Fruit fly (Drosophila melanogaster) whole organism, prepupa: Measurements from ENCODE around the gene CG32106.

ENCODE experiments used
- CG10631 ChIP-seq: fragments of 200-800 bp; sonication (Bioruptor generic); optimal IDR thresholded peaks from 2 replicates; lab custom pipeline; 2016; ENCODE audit warnings: missing biosample characterization, missing genetic modification characterization
- CG10669 ChIP-seq: fragments of 200-800 bp; sonication (Bioruptor generic); optimal IDR thresholded peaks from 3 replicates; lab custom pipeline; 2018; ENCODE audit warnings: missing biosample characterization, mild to moderate bottlenecking, missing genetic modification characterization, moderate library complexity
- CG11294 ChIP-seq: fragments of 200-800 bp; sonication (Bioruptor generic); IDR thresholded peaks from 2 replicates; pipeline ENCODE4 v1.3.6; 2022; ENCODE audit warnings: missing biosample characterization, missing genetic modification characterization
- CG11762 ChIP-seq: fragments of 200-800 bp; sonication (Bioruptor generic); optimal IDR thresholded peaks from 3 replicates; lab custom pipeline; 2016; ENCODE audit warnings: missing biosample characterization, missing genetic modification characterization; ENCODE audit not compliant: insufficient read depth
- CG11902 ChIP-seq: fragments of 200-800 bp; sonication (Bioruptor generic); optimal IDR thresholded peaks from 3 replicates; lab custom pipeline; 2016; ENCODE audit warnings: missing biosample characterization, missing genetic modification characterization
- CG15336 ChIP-seq: fragments of 200-800 bp; sonication (Bioruptor generic); IDR thresholded peaks from 2 replicates; pipeline ENCODE4 v1.3.6; 2022; ENCODE audit warnings: missing biosample characterization, missing genetic modification characterization
- CG1621 ChIP-seq: fragments of 200-800 bp; sonication (Bioruptor generic); optimal IDR thresholded peaks from 3 replicates; lab custom pipeline; 2018; ENCODE audit warnings: missing biosample characterization, mild to moderate bottlenecking, missing genetic modification characterization
- CG3032 ChIP-seq: fragments of 200-800 bp; optimal IDR thresholded peaks from 2 replicates; lab custom pipeline; 2019; ENCODE audit warnings: missing biosample characterization, mild to moderate bottlenecking, missing genetic modification characterization, moderate library complexity
- CG32006 ChIP-seq: fragments of 200-800 bp; sonication (Bioruptor generic); optimal IDR thresholded peaks from 3 replicates; lab custom pipeline; 2017; ENCODE audit warnings: missing biosample characterization, mild to moderate bottlenecking, missing genetic modification characterization
- CG34406 ChIP-seq: fragments of 200-800 bp; sonication (Bioruptor generic); optimal IDR thresholded peaks from 3 replicates; lab custom pipeline; 2016; ENCODE audit warnings: missing biosample characterization, missing genetic modification characterization
- CG4318 ChIP-seq: fragments of 200-800 bp; sonication (Bioruptor generic); optimal IDR thresholded peaks from 3 replicates; lab custom pipeline; 2017; ENCODE audit warnings: missing biosample characterization, mild to moderate bottlenecking, missing genetic modification characterization
- CG6163 ChIP-seq: fragments of 200-800 bp; sonication (Bioruptor generic); IDR thresholded peaks from 3 replicates; pipeline ENCODE4 v1.3.6; 2022; ENCODE audit warnings: missing biosample characterization, missing genetic modification characterization
- CG6276 ChIP-seq: fragments of 200-800 bp; sonication (Bioruptor generic); optimal IDR thresholded peaks from 2 replicates; lab custom pipeline; 2017; ENCODE audit warnings: missing biosample characterization, mild to moderate bottlenecking, missing genetic modification characterization
- CG6792 ChIP-seq: fragments of 200-800 bp; sonication (Bioruptor generic); optimal IDR thresholded peaks from 3 replicates; lab custom pipeline; 2016; ENCODE audit warnings: missing biosample characterization, missing genetic modification characterization
- CG6854 ChIP-seq: fragments of 200-800 bp; sonication (Bioruptor generic); optimal IDR thresholded peaks from 2 replicates; lab custom pipeline; 2017; ENCODE audit warnings: missing biosample characterization, mild to moderate bottlenecking, missing genetic modification characterization
- CG7368 ChIP-seq: fragments of 200-800 bp; sonication (Bioruptor generic); optimal IDR thresholded peaks from 3 replicates; lab custom pipeline; 2016; ENCODE audit warnings: missing biosample characterization, missing genetic modification characterization
- CG8119 ChIP-seq: fragments of 200-800 bp; sonication (Bioruptor generic); IDR thresholded peaks from 3 replicates; pipeline ENCODE4 v1.3.6; 2022; ENCODE audit warnings: missing biosample characterization, missing genetic modification characterization
- CG8319 ChIP-seq: fragments of 200-800 bp; sonication (Bioruptor generic); optimal IDR thresholded peaks from 3 replicates; lab custom pipeline; 2016; ENCODE audit warnings: missing biosample characterization, missing genetic modification characterization
- CG9139 ChIP-seq: fragments of 200-800 bp; sonication (Bioruptor generic); optimal IDR thresholded peaks from 3 replicates; lab custom pipeline; 2017; ENCODE audit warnings: missing biosample characterization, mild to moderate bottlenecking, missing genetic modification characterization
- Eip78C ChIP-seq: fragments of 200-800 bp; sonication (Bioruptor generic); peaks from one replicate; lab custom pipeline; 2016; ENCODE audit warnings: missing biosample characterization, missing genetic modification characterization
- Eip93F ChIP-seq: fragments of 200-800 bp; sonication (Bioruptor generic); optimal IDR thresholded peaks from 2 replicates; lab custom pipeline; 2016; ENCODE audit warnings: missing biosample characterization, mild to moderate bottlenecking, missing genetic modification characterization
- Ets21C ChIP-seq: fragments of 200-800 bp; sonication (Bioruptor generic); optimal IDR thresholded peaks from 3 replicates; lab custom pipeline; 2016; ENCODE audit warnings: missing biosample characterization, missing genetic modification characterization
- Ets96B ChIP-seq: fragments of 200-800 bp; optimal IDR thresholded peaks from 2 replicates; lab custom pipeline; 2019; ENCODE audit warnings: missing biosample characterization, mild to moderate bottlenecking, missing genetic modification characterization, moderate library complexity
- Gug ChIP-seq: fragments of 200-800 bp; sonication (Bioruptor generic); IDR thresholded peaks from 2 replicates; pipeline ENCODE4 v1.3.6; 2022; ENCODE audit warnings: missing biosample characterization, missing genetic modification characterization
- Hr38 ChIP-seq: sonication (Bioruptor generic); optimal IDR thresholded peaks from 2 replicates; lab custom pipeline; 2016; ENCODE audit warnings: missing biosample characterization, missing genetic modification characterization
- Hr39 ChIP-seq: fragments of 200-800 bp; sonication (Bioruptor generic); optimal IDR thresholded peaks from 2 replicates; lab custom pipeline; 2016; ENCODE audit warnings: missing biosample characterization, missing genetic modification characterization
- Hr4 ChIP-seq: fragments of 200-800 bp; sonication (Bioruptor generic); optimal IDR thresholded peaks from 3 replicates; lab custom pipeline; 2016; ENCODE audit warnings: missing biosample characterization, missing genetic modification characterization
- Lpt ChIP-seq: fragments of 200-800 bp; sonication (Bioruptor generic); optimal IDR thresholded peaks from 3 replicates; lab custom pipeline; 2016; ENCODE audit warnings: missing biosample characterization, missing genetic modification characterization
- Met ChIP-seq: fragments of 200-800 bp; sonication (Bioruptor generic); optimal IDR thresholded peaks from 3 replicates; lab custom pipeline; 2016; ENCODE audit warnings: missing biosample characterization, missing genetic modification characterization
- Smox ChIP-seq: fragments of 200-800 bp; sonication (Bioruptor generic); optimal IDR thresholded peaks from 3 replicates; lab custom pipeline; 2016; ENCODE audit warnings: missing biosample characterization, missing genetic modification characterization
- Sox102F ChIP-seq: fragments of 200-800 bp; sonication (Bioruptor generic); optimal IDR thresholded peaks from 2 replicates; lab custom pipeline; 2016; ENCODE audit warnings: missing biosample characterization, mild to moderate bottlenecking, missing genetic modification characterization
- Sox14 ChIP-seq: fragments of 200-800 bp; sonication (Bioruptor generic); optimal IDR thresholded peaks from 3 replicates; lab custom pipeline; 2016; ENCODE audit warnings: missing biosample characterization, missing genetic modification characterization
- achi ChIP-seq: fragments of 200-800 bp; sonication (Bioruptor generic); optimal IDR thresholded peaks from 3 replicates; lab custom pipeline; 2016; ENCODE audit warnings: missing biosample characterization, missing genetic modification characterization
- acj6 ChIP-seq: fragments of 200-800 bp; sonication (Bioruptor generic); optimal IDR thresholded peaks from 3 replicates; lab custom pipeline; 2016; ENCODE audit warnings: missing biosample characterization, missing genetic modification characterization
- cyc ChIP-seq: fragments of 200-800 bp; sonication (Bioruptor generic); optimal IDR thresholded peaks from 3 replicates; lab custom pipeline; 2016; ENCODE audit warnings: missing biosample characterization, missing genetic modification characterization
- dac ChIP-seq: fragments of 200-800 bp; sonication (Bioruptor generic); optimal IDR thresholded peaks from 2 replicates; lab custom pipeline; 2017; ENCODE audit warnings: missing biosample characterization, mild to moderate bottlenecking, missing genetic modification characterization
- dsx ChIP-seq: fragments of 200-800 bp; optimal IDR thresholded peaks from 3 replicates; lab custom pipeline; 2019; ENCODE audit warnings: missing biosample characterization, mild to moderate bottlenecking, missing genetic modification characterization, moderate library complexity; ENCODE audit not compliant: poor library complexity, severe bottlenecking
- eg ChIP-seq: fragments of 200-800 bp; sonication (Bioruptor generic); IDR thresholded peaks from 3 replicates; pipeline ENCODE4 v1.3.6; 2022; ENCODE audit warnings: missing biosample characterization, missing genetic modification characterization
- esn ChIP-seq: fragments of 200-800 bp; sonication (Bioruptor generic); optimal IDR thresholded peaks from 2 replicates; lab custom pipeline; 2016; ENCODE audit warnings: missing biosample characterization, mild to moderate bottlenecking, missing genetic modification characterization, moderate library complexity
- fd59A ChIP-seq: fragments of 200-800 bp; sonication (Bioruptor generic); optimal IDR thresholded peaks from 2 replicates; lab custom pipeline; 2017; ENCODE audit warnings: missing biosample characterization, mild to moderate bottlenecking, missing genetic modification characterization, missing genetic modification reagents
- fd85E ChIP-seq: fragments of 200-800 bp; sonication (Bioruptor generic); optimal IDR thresholded peaks from 3 replicates; lab custom pipeline; 2016; ENCODE audit warnings: missing biosample characterization, missing genetic modification characterization
- fkh ChIP-seq: fragments of 200-800 bp; sonication (Bioruptor generic); optimal IDR thresholded peaks from 3 replicates; lab custom pipeline; 2017; ENCODE audit warnings: missing biosample characterization, mild to moderate bottlenecking, missing genetic modification characterization, moderate library complexity
- net ChIP-seq: fragments of 200-800 bp; sonication (Bioruptor generic); optimal IDR thresholded peaks from 3 replicates; lab custom pipeline; 2016; ENCODE audit warnings: missing biosample characterization, missing genetic modification characterization
- pdm3 ChIP-seq: fragments of 200-800 bp; sonication (Bioruptor generic); optimal IDR thresholded peaks from 3 replicates; lab custom pipeline; 2016; ENCODE audit warnings: missing biosample characterization, missing genetic modification characterization
- salr ChIP-seq, 2 experiments: fragments of 200-800 bp; sonication (Bioruptor generic); optimal IDR thresholded peaks; 3 replicates each; lab custom pipeline; 2016 to 2018; ENCODE audit warnings: missing biosample characterization in 2 of 2, missing genetic modification characterization in 2 of 2, mild to moderate bottlenecking in 1 of 2
- ss ChIP-seq, 2 experiments: fragments of 200-800 bp; sonication (Bioruptor generic); optimal IDR thresholded peaks; 2 replicates in 1 of 2; 3 replicates in 1 of 2; lab custom pipeline; 2017 to 2018; ENCODE audit warnings: mild to moderate bottlenecking in 2 of 2, missing biosample characterization in 2 of 2, missing genetic modification characterization in 2 of 2, moderate library complexity in 1 of 2
- svp ChIP-seq: fragments of 200-800 bp; sonication (Bioruptor generic); peaks from one replicate; lab custom pipeline; 2016; ENCODE audit warnings: missing biosample characterization, missing genetic modification characterization
- vri ChIP-seq: fragments of 200-800 bp; sonication (Bioruptor generic); optimal IDR thresholded peaks from 3 replicates; lab custom pipeline; 2016; ENCODE audit warnings: missing biosample characterization, mild to moderate bottlenecking, missing genetic modification characterization

The CG32106 gene

dm6 chr3L:12804035-12804729, 25.7 kb upstream of the CG32106 start:
- TF ChIP-seq dac (GFP tag; lab: Kevin White, UChicago), result no peak
- no peak for TF ChIP-seq salr (GFP tag; optimal IDR thresholded peaks at IDR 0.05; lab: Kevin White, UChicago)
- no peak for TF ChIP-seq Lpt (GFP tag; lab: Kevin White, UChicago)
- TF ChIP-seq Smox (GFP tag; lab: Kevin White, UChicago), result no peak
- TF ChIP-seq CG4318, result no peak
- TF ChIP-seq CG3032 (tag; lab: Kevin White, UChicago), result no peak
- no peak for TF ChIP-seq Sox14 (GFP tag; lab: Kevin White, UChicago)
- no peak for TF ChIP-seq Sox102F (GFP tag; lab: Kevin White, UChicago)
- no peak for TF ChIP-seq achi
- no peak for TF ChIP-seq CG11762
- no peak for TF ChIP-seq CG9139 (GFP tag; lab: Kevin White, UChicago)
- TF ChIP-seq fkh (GFP tag; lab: Kevin White, UChicago), result peak; percentile 53
- TF ChIP-seq Gug (GFP tag; lab: Robert Waterston, UW), result no peak
- TF ChIP-seq CG8119 (GFP tag; lab: Robert Waterston, UW), result peak; percentile 22; the same call in 1 of the 3 replicates
- TF ChIP-seq Ets96B (tag; lab: Kevin White, UChicago), result no peak
- TF ChIP-seq CG32006 (GFP tag; lab: Kevin White, UChicago), result no peak
- TF ChIP-seq vri, result no peak
- TF ChIP-seq CG15336 (GFP tag; lab: Robert Waterston, UW), result peak; percentile 16; the same call in 1 of the 2 replicates
- no peak for TF ChIP-seq cyc (GFP tag; lab: Kevin White, UChicago)
- TF ChIP-seq CG6163 (GFP tag; lab: Robert Waterston, UW), result peak; percentile 44; the same call in 2 of the 3 replicates
- TF ChIP-seq eg, result no peak
- no peak for TF ChIP-seq CG10631 (GFP tag; lab: Kevin White, UChicago)
- no peak for TF ChIP-seq svp (GFP tag; lab: Kevin White, UChicago)
- TF ChIP-seq CG11902 (GFP tag; lab: Kevin White, UChicago), result no peak
- no peak for TF ChIP-seq CG7368
- no peak for TF ChIP-seq dsx
- no peak for TF ChIP-seq acj6 (GFP tag; lab: Kevin White, UChicago)
- no peak for TF ChIP-seq fd59A (GFP tag; lab: Kevin White, UChicago)
- no peak for TF ChIP-seq Eip93F (GFP tag; lab: Kevin White, UChicago)
- TF ChIP-seq Ets21C (GFP tag; lab: Kevin White, UChicago), result no peak
- TF ChIP-seq CG6276 (GFP tag; lab: Kevin White, UChicago), result no peak
- no peak for TF ChIP-seq CG1621 (tag; lab: Kevin White, UChicago)
- no peak for TF ChIP-seq Hr38 (GFP tag; lab: Kevin White, UChicago)
- TF ChIP-seq CG11294 (GFP tag; lab: Robert Waterston, UW), result no peak
- TF ChIP-seq net (GFP tag; lab: Kevin White, UChicago), result no peak
- TF ChIP-seq pdm3 (GFP tag; lab: Kevin White, UChicago), result no peak
- TF ChIP-seq Eip78C (GFP tag; lab: Kevin White, UChicago), result peak; percentile 37
- TF ChIP-seq fd85E, result no peak
- no peak for TF ChIP-seq CG8319
- no peak for TF ChIP-seq Met
- no peak for TF ChIP-seq esn (GFP tag; lab: Kevin White, UChicago)
- TF ChIP-seq CG10669 (GFP tag; lab: Kevin White, UChicago), result no peak
- TF ChIP-seq Hr39, result no peak
- TF ChIP-seq ss (GFP tag; optimal IDR thresholded peaks at IDR 0.05; lab: Kevin White, UChicago), result peak; percentile 30 to 67
- TF ChIP-seq Hr4 (GFP tag; lab: Kevin White, UChicago), result no peak
- TF ChIP-seq CG6792 (GFP tag; lab: Kevin White, UChicago), result no peak
- TF ChIP-seq CG6854 (GFP tag; lab: Kevin White, UChicago), result no peak
- no peak for TF ChIP-seq CG34406 (GFP tag; lab: Kevin White, UChicago)
- TF ChIP-seq, all 60 proteins: peak for 6
